Worm (Caenorhabditis elegans) whole organism, early embryonic: Measurements from ENCODE around the gene srz-104.

ENCODE experiments used
- hnd-1 ChIP-seq: sonication (generic microtip); optimal IDR thresholded peaks from 2 replicates; lab custom pipeline; 2016; ENCODE audit warnings: missing genetic modification characterization, missing compliant biosample characterization

The srz-104 gene

ce11 chrIV:16370592-16370991 lies 47.1 kb downstream of the srz-104 start:
- no peak for TF ChIP-seq hnd-1 (tag; lab: Kevin White, UChicago)
